Worm (Caenorhabditis elegans): ENCODE data around the gene alfa-1.

alfa-1 gene

DNA sequence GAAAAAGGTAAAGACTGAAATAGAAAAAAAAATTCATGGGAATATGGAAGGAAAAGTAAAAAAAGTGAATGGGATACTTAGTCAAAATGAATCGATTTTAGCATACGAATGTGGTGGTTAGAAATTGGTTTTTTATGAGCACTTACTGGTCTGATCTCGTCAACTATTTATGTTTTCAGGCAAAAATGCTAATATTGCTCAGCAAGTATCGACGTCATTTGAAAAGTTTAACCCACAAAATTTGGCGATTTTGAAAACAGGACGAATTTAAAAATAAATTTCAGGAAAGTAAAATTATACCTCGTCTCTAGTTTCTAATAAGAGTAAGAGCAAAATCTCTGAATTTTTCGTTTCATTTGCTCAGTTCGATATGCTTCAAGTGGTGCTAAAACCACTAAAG, 19.1 kb downstream of the alfa-1 start:
- TF ChIP-seq fos-1 (tag; optimal IDR thresholded peaks at IDR 0.05) (no peak), dve-1 (tag; optimal IDR thresholded peaks at IDR 0.05; ENCODE audit: insufficient read depth) (no peak), aha-1 (tag) (peak; percentile 60)

DNA sequence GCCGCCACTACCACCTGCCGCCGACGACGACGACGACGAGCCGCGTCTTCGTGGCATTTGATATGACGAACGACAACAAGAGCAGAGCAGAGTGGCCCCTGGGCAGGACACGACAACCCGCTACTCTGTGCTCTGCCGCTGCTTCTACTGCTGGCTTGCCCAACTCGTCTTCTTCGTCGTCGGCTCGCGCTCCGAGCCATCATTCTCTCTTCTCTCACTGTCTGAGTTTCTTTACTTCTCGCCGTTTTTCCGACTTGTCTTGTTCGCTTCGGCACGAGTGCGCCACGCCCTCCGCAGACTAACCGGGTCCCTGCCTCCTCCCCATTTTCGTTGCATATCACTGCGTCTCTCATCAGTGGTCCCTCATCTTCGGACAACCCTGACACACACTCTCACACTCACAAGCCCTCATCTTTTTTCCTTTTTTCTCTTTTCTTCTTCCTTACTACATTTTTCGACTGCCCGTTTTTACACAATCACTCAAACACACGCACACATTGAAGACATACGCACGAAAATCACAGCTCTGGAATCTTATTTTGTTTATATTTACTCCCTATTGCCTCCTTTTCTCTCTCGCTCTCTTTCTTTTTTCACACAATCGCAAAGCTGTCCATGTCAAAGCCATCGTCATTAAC, 20.2 kb downstream of the alfa-1 start:
- TF ChIP-seq dmd-8 (GFP tag; IDR thresholded peaks at IDR 0.05) (no peak), spr-1 (tag; optimal IDR thresholded peaks at IDR 0.05) (peak; percentile 13), duxl-1 (tag; optimal IDR thresholded peaks at IDR 0.05; ENCODE audit: poor library complexity) (no peak), lin-15B (tag; optimal IDR thresholded peaks at IDR 0.05) (no peak), ceh-62 (tag; optimal IDR thresholded peaks at IDR 0.05) (no peak), dpl-1 (GFP tag; optimal IDR thresholded peaks at IDR 0.05) (no peak), daf-8 (GFP tag; IDR thresholded peaks at IDR 0.05) (no peak), T26A8.4 (GFP tag; IDR thresholded peaks at IDR 0.05) (no peak), skn-1 (tag; optimal IDR thresholded peaks at IDR 0.05) (no peak), Y105C5A.15 (GFP tag; IDR thresholded peaks at IDR 0.05) (no peak), hif-1 (tag; optimal IDR thresholded peaks at IDR 0.05) (peak in 1 of 2 experiments; percentile 67), D1046.2 (GFP tag; IDR thresholded peaks at IDR 0.05) (no peak), Y5F2A.4 (GFP tag; optimal IDR thresholded peaks at IDR 0.05) (no peak), dmd-9 (GFP tag; IDR thresholded peaks at IDR 0.05) (no peak), nhr-76 (tag; optimal IDR thresholded peaks at IDR 0.05) (no peak), cey-2 (tag; optimal IDR thresholded peaks at IDR 0.05; ENCODE audit: borderline replicate concordance, insufficient read depth) (no peak), ZK546.5 (tag; optimal IDR thresholded peaks at IDR 0.05) (no peak), ZK337.2 (GFP tag; IDR thresholded peaks at IDR 0.05) (no peak), ceh-28 (tag; optimal IDR thresholded peaks at IDR 0.05) (no peak), zfp-3 (GFP tag; conservative IDR thresholded peaks at IDR 0.05) (no peak), Y75B8A.6 (GFP tag; IDR thresholded peaks at IDR 0.05) (no peak), lin-1 (GFP tag; IDR thresholded peaks at IDR 0.05) (no peak), attf-4 (tag; optimal IDR thresholded peaks at IDR 0.05) (no peak), nhr-77 (tag; optimal IDR thresholded peaks at IDR 0.05) (no peak), ceh-20 (GFP tag; IDR thresholded peaks at IDR 0.05) (peak; percentile 45; the same call in 1 of the 2 replicates), hlh-30 (tag; optimal IDR thresholded peaks at IDR 0.05; ENCODE audit: insufficient read depth) (peak; percentile 78), F26F4.8 (GFP tag; conservative IDR thresholded peaks at IDR 0.05) (no peak), php-3 (GFP tag; IDR thresholded peaks at IDR 0.05) (no peak), hlh-11 (tag; optimal IDR thresholded peaks at IDR 0.05) (peak; percentile 68), arid-1 (GFP tag; conservative IDR thresholded peaks at IDR 0.05) (no peak), hmg-1.1 (GFP tag; IDR thresholded peaks at IDR 0.05) (peak; percentile 81), tag-97 (GFP tag; IDR thresholded peaks at IDR 0.05) (no peak), F37D6.2 (tag; optimal IDR thresholded peaks at IDR 0.05) (peak; percentile 51), unc-62 (GFP tag; optimal IDR thresholded peaks at IDR 0.05 in 1 of 2) (peak in 1 of 2 experiments; percentile 97), unc-62 (tag; optimal IDR thresholded peaks at IDR 0.05) (no peak), lin-29 (GFP tag; IDR thresholded peaks at IDR 0.05) (no peak), F44E2.7 (GFP tag; IDR thresholded peaks at IDR 0.05) (no peak), mdt-29 (GFP tag; IDR thresholded peaks at IDR 0.05) (no peak), nhr-11 (tag; optimal IDR thresholded peaks at IDR 0.05) (peak; percentile 39), lin-13 (GFP tag; optimal IDR thresholded peaks at IDR 0.05) (no peak), unc-39 (tag; optimal IDR thresholded peaks at IDR 0.05) (no peak), Y48G9A.11 (GFP tag; IDR thresholded peaks at IDR 0.05) (no peak), ceh-82 (tag; optimal IDR thresholded peaks at IDR 0.05) (no peak), tra-1 (GFP tag; IDR thresholded peaks at IDR 0.05) (no peak), rbr-2 (tag; optimal IDR thresholded peaks at IDR 0.05) (peak; percentile 83), aly-2 (tag; optimal IDR thresholded peaks at IDR 0.05) (no peak), ctbp-1 (GFP tag; IDR thresholded peaks at IDR 0.05) (peak; percentile 84)

Measured in whole organism, L4 larva.